Fruit fly (Drosophila melanogaster) whole organism, pupa: ENCODE data around the gene Ccp84Ag.

Source experiments
- CG10348 ChIP-seq: fragments of 200-800 bp; sonication (Bioruptor generic); IDR thresholded peaks from 2 replicates; pipeline ENCODE4 v1.3.6; 2022; ENCODE audit warnings: missing biosample characterization, missing genetic modification characterization
- CG12605 ChIP-seq: fragments of 200-800 bp; sonication (Bioruptor generic); IDR thresholded peaks from 2 replicates; pipeline ENCODE4 v1.3.6; 2022; ENCODE audit warnings: missing biosample characterization, missing genetic modification characterization
- CG13204 ChIP-seq: fragments of 200-800 bp; sonication (Bioruptor generic); optimal IDR thresholded peaks from 2 replicates; lab custom pipeline; 2018; ENCODE audit warnings: missing biosample characterization, mild to moderate bottlenecking, missing genetic modification characterization, moderate library complexity
- CG14655 ChIP-seq: fragments of 200-800 bp; sonication (Bioruptor generic); optimal IDR thresholded peaks from 3 replicates; lab custom pipeline; 2017; ENCODE audit warnings: mild to moderate bottlenecking, missing biosample characterization, missing genetic modification reagents, missing genetic modification characterization
- CG15710 ChIP-seq: fragments of 200-800 bp; sonication (Bioruptor generic); optimal IDR thresholded peaks from 2 replicates; lab custom pipeline; 2018; ENCODE audit warnings: missing biosample characterization, mild to moderate bottlenecking, missing genetic modification characterization, moderate library complexity
- CG17806 ChIP-seq: fragments of 200-800 bp; sonication (Bioruptor generic); optimal IDR thresholded peaks from 2 replicates; lab custom pipeline; 2018; ENCODE audit warnings: missing biosample characterization, mild to moderate bottlenecking, missing genetic modification characterization, moderate library complexity
- CG32121 ChIP-seq: fragments of 200-800 bp; sonication (Bioruptor generic); IDR thresholded peaks from 2 replicates; pipeline ENCODE4 v1.3.6; 2022; ENCODE audit warnings: missing biosample characterization, missing genetic modification characterization
- CG34367 ChIP-seq: fragments of 200-800 bp; sonication (Bioruptor generic); optimal IDR thresholded peaks from 2 replicates; lab custom pipeline; 2018; ENCODE audit warnings: missing biosample characterization, mild to moderate bottlenecking, missing genetic modification characterization
- CG4496 ChIP-seq: fragments of 200-800 bp; sonication (Bioruptor generic); IDR thresholded peaks from 3 replicates; pipeline ENCODE4 v1.3.6; 2022; ENCODE audit warnings: missing biosample characterization, missing genetic modification characterization
- CG8159 ChIP-seq: fragments of 200-800 bp; sonication (Bioruptor generic); optimal IDR thresholded peaks from 3 replicates; lab custom pipeline; 2018; ENCODE audit warnings: missing biosample characterization, mild to moderate bottlenecking, missing genetic modification characterization, moderate library complexity
- CG8301 ChIP-seq: fragments of 200-800 bp; sonication (Bioruptor generic); optimal IDR thresholded peaks from 2 replicates; lab custom pipeline; 2018; ENCODE audit warnings: missing biosample characterization, mild to moderate bottlenecking, missing genetic modification characterization
- CG9948 ChIP-seq: fragments of 200-800 bp; sonication (Bioruptor generic); optimal IDR thresholded peaks from 2 replicates; lab custom pipeline; 2018; ENCODE audit warnings: missing biosample characterization, mild to moderate bottlenecking, missing genetic modification characterization, moderate library complexity
- D1 ChIP-seq: fragments of 200-800 bp; sonication (Bioruptor generic); optimal IDR thresholded peaks from 2 replicates; lab custom pipeline; 2018; ENCODE audit warnings: missing biosample characterization, mild to moderate bottlenecking, missing genetic modification characterization, moderate library complexity
- EcR ChIP-seq: fragments of 200-800 bp; sonication (Bioruptor generic); optimal IDR thresholded peaks from 3 replicates; lab custom pipeline; 2019; ENCODE audit warnings: missing biosample characterization, missing genetic modification characterization, mild to moderate bottlenecking, moderate library complexity, missing genetic modification reagents
- Ets98B ChIP-seq: fragments of 200-800 bp; sonication (Bioruptor generic); IDR thresholded peaks from 2 replicates; pipeline ENCODE4 v1.3.6; 2022; ENCODE audit warnings: missing biosample characterization, missing genetic modification characterization
- Pif1A ChIP-seq: fragments of 200-800 bp; sonication (Bioruptor generic); optimal IDR thresholded peaks from 3 replicates; lab custom pipeline; 2016; ENCODE audit warnings: missing biosample characterization, missing genetic modification characterization
- Pif1B ChIP-seq: fragments of 200-800 bp; sonication (Bioruptor generic); optimal IDR thresholded peaks from 3 replicates; lab custom pipeline; 2016; ENCODE audit warnings: missing biosample characterization, missing genetic modification characterization
- Snoo ChIP-seq: fragments of 200-800 bp; sonication (Bioruptor generic); optimal IDR thresholded peaks from 3 replicates; lab custom pipeline; 2017; ENCODE audit warnings: missing biosample characterization, mild to moderate bottlenecking, missing genetic modification characterization, inconsistent platforms
- fd96Ca ChIP-seq: fragments of 200-800 bp; sonication (Bioruptor generic); IDR thresholded peaks from 3 replicates; pipeline ENCODE4 v1.3.6; 2022; ENCODE audit warnings: missing biosample characterization, missing genetic modification characterization
- gl ChIP-seq: fragments of 200-800 bp; sonication (Bioruptor generic); optimal IDR thresholded peaks from 2 replicates; lab custom pipeline; 2018; ENCODE audit warnings: missing biosample characterization, mild to moderate bottlenecking, missing genetic modification characterization
- rn ChIP-seq: fragments of 200-800 bp; sonication (Bioruptor generic); IDR thresholded peaks from 2 replicates; pipeline ENCODE4 v1.3.6; 2022; ENCODE audit warnings: missing biosample characterization, missing genetic modification characterization

The Ccp84Ag gene

DNA sequence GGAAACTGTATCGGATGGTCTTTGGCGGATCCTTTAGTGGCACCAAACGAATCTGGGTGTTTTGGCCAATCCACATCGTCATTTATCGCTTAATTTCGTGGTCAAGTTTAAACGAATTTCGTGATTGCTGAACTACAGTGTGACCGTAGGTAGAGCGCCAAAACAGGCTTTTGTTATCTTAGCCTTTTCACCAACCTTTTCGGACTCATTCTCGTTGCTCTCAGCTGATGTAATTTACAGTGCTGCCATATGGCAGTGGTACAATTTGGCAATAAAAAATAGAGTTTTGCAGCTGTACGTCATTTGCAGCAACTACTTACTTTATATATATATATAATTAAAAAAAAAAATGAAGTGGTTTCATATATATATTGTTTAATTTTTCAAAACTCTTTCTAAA, 26.6 kb upstream of the Ccp84Ag start, which contains the start of gene agt:
Gene agt, minus strand, starts transcription at position 160 of the 400 bp plus-strand sequence.
- TF ChIP-seq CG10348 (GFP tag; lab: Robert Waterston, UW) (no peak), CG4496 (GFP tag; lab: Robert Waterston, UW) (0 out of 3 replicates have a peak, but pooled peaks have one; percentile 20)

dm6 chr3R:6662613-6663288, 23.8 kb upstream of the Ccp84Ag start:
- TF ChIP-seq CG32121 (GFP tag; lab: Robert Waterston, UW) = no peak
- no peak for TF ChIP-seq CG10348 (GFP tag; lab: Robert Waterston, UW)
- no peak for TF ChIP-seq CG14655 (GFP tag; lab: Kevin White, UChicago)
- no peak for TF ChIP-seq CG17806 (tag; lab: Kevin White, UChicago)
- TF ChIP-seq Ets98B (GFP tag; lab: Robert Waterston, UW) = no peak
- no peak for TF ChIP-seq EcR (GFP tag; lab: Kevin White, UChicago)
- TF ChIP-seq CG12605 = no peak
- no peak; the same call in 2 of the 3 replicates for TF ChIP-seq fd96Ca (GFP tag; lab: Robert Waterston, UW)
- TF ChIP-seq rn (GFP tag; lab: Robert Waterston, UW) = no peak
- TF ChIP-seq gl (tag; lab: Kevin White, UChicago) = no peak
- no peak for TF ChIP-seq Snoo (tag; lab: Kevin White, UChicago)
- TF ChIP-seq Pif1A = no peak

DNA sequence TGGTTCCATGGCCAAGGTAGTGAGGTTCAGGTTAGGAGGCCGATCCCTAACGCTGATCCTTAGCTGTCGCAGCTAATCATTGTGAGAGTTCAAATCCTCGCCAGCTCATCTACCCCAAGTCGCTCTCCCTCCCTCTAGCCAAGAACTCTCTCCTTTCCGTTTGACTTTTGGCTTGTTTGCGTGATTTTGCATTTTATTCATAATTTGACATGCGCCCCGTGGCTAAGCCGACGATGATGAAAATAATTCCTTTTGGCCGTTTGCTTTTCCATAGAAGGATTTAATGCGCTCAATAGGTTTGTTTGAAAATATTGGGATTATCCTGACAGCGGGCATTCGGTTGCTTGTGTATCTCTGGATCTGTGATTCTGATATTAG, 23.2 kb upstream of the Ccp84Ag start:
- TF ChIP-seq fd96Ca (GFP tag; lab: Robert Waterston, UW) (no peak), Pif1B (GFP tag; lab: Kevin White, UChicago) (no peak), CG34367 (tag; lab: Kevin White, UChicago) (no peak)

- TF ChIP-seq CG14655 (GFP tag; lab: Kevin White, UChicago) = peak; percentile 50
- TF ChIP-seq Snoo (tag; lab: Kevin White, UChicago) = no peak
- TF ChIP-seq gl (tag; lab: Kevin White, UChicago) = no peak
- TF ChIP-seq CG4496 (GFP tag; lab: Robert Waterston, UW) = peak; percentile 76
- peak; percentile 51; the same call in 2 of the 3 replicates for TF ChIP-seq fd96Ca (GFP tag; lab: Robert Waterston, UW)
- no peak for TF ChIP-seq CG12605
- TF ChIP-seq CG9948 (tag; lab: Kevin White, UChicago) = peak; percentile 11
- TF ChIP-seq CG8159 = peak; percentile 19
- TF ChIP-seq CG32121 (GFP tag; lab: Robert Waterston, UW) = no peak
- no peak for TF ChIP-seq D1 (tag; lab: Kevin White, UChicago)
Observed at dm6 chr3R:6664371-6665116, 22.0 kb upstream of the Ccp84Ag start.

dm6 chr3R:6665117-6665654, 21.3 kb upstream of the Ccp84Ag start:
- TF ChIP-seq CG13204 (no peak), fd96Ca (GFP tag; lab: Robert Waterston, UW) (peak; percentile 50; the same call in 1 of the 3 replicates)

dm6 chr3R:6667245-6667644, 19.3 kb upstream of the Ccp84Ag start:
- TF ChIP-seq D1 (tag; lab: Kevin White, UChicago) = no peak
- TF ChIP-seq CG34367 (tag; lab: Kevin White, UChicago) = no peak
- no peak for TF ChIP-seq rn (GFP tag; lab: Robert Waterston, UW)
- TF ChIP-seq CG12605 = no peak
- no peak for TF ChIP-seq CG9948 (tag; lab: Kevin White, UChicago)
- TF ChIP-seq Pif1A = no peak
- no peak for TF ChIP-seq gl (tag; lab: Kevin White, UChicago)
- no peak for TF ChIP-seq Snoo (tag; lab: Kevin White, UChicago)
- no peak for TF ChIP-seq fd96Ca (GFP tag; lab: Robert Waterston, UW)

- TF ChIP-seq CG4496 (GFP tag; lab: Robert Waterston, UW) (no peak), EcR (GFP tag; lab: Kevin White, UChicago) (no peak), gl (tag; lab: Kevin White, UChicago) (no peak), Ets98B (GFP tag; lab: Robert Waterston, UW) (no peak), CG8301 (tag; lab: Kevin White, UChicago) (no peak), CG34367 (tag; lab: Kevin White, UChicago) (no peak), fd96Ca (GFP tag; lab: Robert Waterston, UW) (no peak), CG17806 (tag; lab: Kevin White, UChicago) (no peak), CG9948 (tag; lab: Kevin White, UChicago) (no peak), Pif1A (no peak), rn (GFP tag; lab: Robert Waterston, UW) (no peak), CG12605 (no peak), CG8159 (no peak), CG10348 (GFP tag; lab: Robert Waterston, UW) (no peak), CG15710 (no peak), D1 (tag; lab: Kevin White, UChicago) (no peak), CG14655 (GFP tag; lab: Kevin White, UChicago) (no peak), Pif1B (GFP tag; lab: Kevin White, UChicago) (no peak), Snoo (tag; lab: Kevin White, UChicago) (no peak)
Observed at dm6 chr3R:6668234-6668633, 18.3 kb upstream of the Ccp84Ag start.
